Fruit fly (Drosophila melanogaster) whole organism, wandering third instar larva: ENCODE data around the gene sif.

Experiments used
- Abd-B ChIP-seq: fragments of >200 bp; optimal IDR thresholded peaks from 2 replicates; lab custom pipeline; 2017; ENCODE audit warnings: missing biosample characterization, missing genetic modification characterization
- CG32264 ChIP-seq: fragments of 200-800 bp; sonication (Bioruptor generic); optimal IDR thresholded peaks from 2 replicates; lab custom pipeline; 2016; ENCODE audit warnings: missing biosample characterization, missing genetic modification characterization
- CG9705 ChIP-seq: fragments of 200-800 bp; sonication (Bioruptor generic); optimal IDR thresholded peaks from 2 replicates; lab custom pipeline; 2018; ENCODE audit warnings: missing biosample characterization, mild to moderate bottlenecking, missing genetic modification characterization
- CrebA ChIP-seq: fragments of 200-800 bp; sonication (Bioruptor generic); optimal IDR thresholded peaks from 2 replicates; lab custom pipeline; 2016; ENCODE audit warnings: missing biosample characterization, mild to moderate bottlenecking, missing genetic modification characterization, borderline replicate concordance
- Dfd ChIP-seq: fragments of >200 bp; optimal IDR thresholded peaks from 2 replicates; lab custom pipeline; 2017; ENCODE audit warnings: missing biosample characterization, missing genetic modification characterization
- Dif ChIP-seq: fragments of 200-275, 200-300 bp; sonication (Bioruptor generic); optimal IDR thresholded peaks from 2 replicates; lab custom pipeline; 2018; ENCODE audit warnings: missing biosample characterization, missing genetic modification characterization; ENCODE audit not compliant: partially characterized antibody
- GATAd ChIP-seq: sonication (Bioruptor generic); optimal IDR thresholded peaks from 2 replicates; lab custom pipeline; 2016; ENCODE audit warnings: missing biosample characterization, missing genetic modification characterization
- HLH106 ChIP-seq: fragments of 200-800 bp; optimal IDR thresholded peaks from 3 replicates; lab custom pipeline; 2019; ENCODE audit warnings: missing biosample characterization, mild to moderate bottlenecking, missing genetic modification characterization, moderate library complexity
- Hnf4 ChIP-seq: fragments of 200-800 bp; sonication (Bioruptor generic); optimal IDR thresholded peaks from 2 replicates; lab custom pipeline; 2016; ENCODE audit warnings: missing biosample characterization, mild to moderate bottlenecking, missing genetic modification characterization
- Hr78 ChIP-seq: fragments of >200 bp; optimal IDR thresholded peaks from 2 replicates; lab custom pipeline; 2017; ENCODE audit warnings: missing biosample characterization, missing genetic modification characterization
- Hr83 ChIP-seq: fragments of 200-300 bp; sonication (Bioruptor generic); optimal IDR thresholded peaks from 2 replicates; lab custom pipeline; 2016; ENCODE audit warnings: missing biosample characterization, mild to moderate bottlenecking, missing genetic modification characterization, moderate library complexity; ENCODE audit not compliant: poor library complexity, severe bottlenecking
- Jra ChIP-seq: sonication (Bioruptor generic); optimal IDR thresholded peaks from 2 replicates; lab custom pipeline; 2016; ENCODE audit warnings: missing biosample characterization, missing genetic modification characterization
- Mio ChIP-seq: sonication (Bioruptor generic); optimal IDR thresholded peaks from 2 replicates; lab custom pipeline; 2016; ENCODE audit warnings: missing biosample characterization, missing genetic modification characterization
- Myc ChIP-seq: fragments of >200 bp; optimal IDR thresholded peaks from 2 replicates; lab custom pipeline; 2017
- N ChIP-seq: fragments of >200 bp; optimal IDR thresholded peaks from 2 replicates; lab custom pipeline; 2018; ENCODE audit warnings: missing biosample characterization, missing external identifiers, missing genetic modification characterization
- OdsH ChIP-seq: fragments of 200-800 bp; sonication (Bioruptor generic); optimal IDR thresholded peaks from 2 replicates; lab custom pipeline; 2016; ENCODE audit warnings: missing biosample characterization, mild to moderate bottlenecking, missing genetic modification characterization
- Rel ChIP-seq, 2 experiments: fragments of 200-800 bp; sonication (Bioruptor generic) in 1 of 2; optimal IDR thresholded peaks; 2 replicates in 1 of 2; 3 replicates in 1 of 2; lab custom pipeline; 2016 to 2019; ENCODE audit warnings: mild to moderate bottlenecking in 2 of 2, missing biosample characterization in 2 of 2, missing genetic modification characterization in 2 of 2, moderate library complexity in 1 of 2
- Sp1 ChIP-seq: fragments of 200-800 bp; sonication (Bioruptor generic); optimal IDR thresholded peaks from 3 replicates; lab custom pipeline; 2019; ENCODE audit warnings: missing biosample characterization, mild to moderate bottlenecking, missing genetic modification characterization, moderate library complexity
- Vsx2 ChIP-seq: fragments of 200-300, 225-300 bp; sonication (Bioruptor generic); optimal IDR thresholded peaks from 2 replicates; lab custom pipeline; 2018; ENCODE audit warnings: missing biosample characterization, missing genetic modification characterization; ENCODE audit not compliant: partially characterized antibody
- br ChIP-seq: fragments of 200-800 bp; sonication (Bioruptor generic); optimal IDR thresholded peaks from 2 replicates; lab custom pipeline; 2016; ENCODE audit warnings: missing biosample characterization, missing genetic modification characterization
- brk ChIP-seq: fragments of 200-800 bp; sonication (Bioruptor generic); optimal IDR thresholded peaks from 2 replicates; lab custom pipeline; 2016; ENCODE audit warnings: missing biosample characterization, mild to moderate bottlenecking, missing genetic modification characterization
- dl ChIP-seq, 2 experiments: fragments of 175-275, 200-275 bp in 1 of 2; fragments of 200-275 bp in 1 of 2; sonication (Bioruptor generic); optimal IDR thresholded peaks; lab custom pipeline; 2018; ENCODE audit warnings: mild to moderate bottlenecking in 2 of 2, missing biosample characterization in 2 of 2, missing genetic modification characterization in 2 of 2, moderate library complexity in 2 of 2; ENCODE audit not compliant: partially characterized antibody in 2 of 2, insufficient read depth in 1 of 2
- dmrt93B ChIP-seq: fragments of 200-800 bp; sonication (Bioruptor generic); optimal IDR thresholded peaks from 2 replicates; lab custom pipeline; 2018; ENCODE audit warnings: missing biosample characterization, mild to moderate bottlenecking, missing genetic modification characterization
- dsf ChIP-seq: sonication (Bioruptor generic); optimal IDR thresholded peaks from 2 replicates; lab custom pipeline; 2016; ENCODE audit warnings: missing biosample characterization, missing genetic modification characterization, borderline replicate concordance
- ey ChIP-seq: fragments of 200-800 bp; sonication (Bioruptor generic); optimal IDR thresholded peaks from 2 replicates; lab custom pipeline; 2016; ENCODE audit warnings: missing biosample characterization, missing genetic modification characterization
- foxo ChIP-seq, 2 experiments: fragments of 200-800 bp; sonication (Bioruptor generic); optimal IDR thresholded peaks; 2 replicates in 1 of 2; 3 replicates in 1 of 2; lab custom pipeline; 2016 to 2017; ENCODE audit warnings: missing biosample characterization in 2 of 2, missing genetic modification characterization in 2 of 2
- fru ChIP-seq: fragments of 200-800 bp; sonication (Bioruptor generic); optimal IDR thresholded peaks from 3 replicates; lab custom pipeline; 2016; ENCODE audit warnings: missing biosample characterization, mild to moderate bottlenecking, missing genetic modification characterization
- h ChIP-seq: fragments of 200-800 bp; sonication (Bioruptor generic); optimal IDR thresholded peaks from 3 replicates; lab custom pipeline; 2016; ENCODE audit warnings: missing biosample characterization, mild to moderate bottlenecking, missing genetic modification characterization
- jim ChIP-seq: fragments of 175-275, 200-325 bp; sonication (Bioruptor generic); optimal IDR thresholded peaks from 2 replicates; lab custom pipeline; 2016; ENCODE audit warnings: missing biosample characterization, mild to moderate bottlenecking, missing genetic modification characterization
- lola ChIP-seq: fragments of >200 bp; optimal IDR thresholded peaks from 2 replicates; lab custom pipeline; 2017; ENCODE audit warnings: missing biosample characterization, missing genetic modification characterization
- pan ChIP-seq: fragments of >200 bp; optimal IDR thresholded peaks from 2 replicates; lab custom pipeline; 2017
- psq ChIP-seq: fragments of 200-800 bp; sonication (Bioruptor generic); optimal IDR thresholded peaks from 3 replicates; lab custom pipeline; 2017; ENCODE audit warnings: missing biosample characterization, mild to moderate bottlenecking, missing genetic modification characterization, moderate library complexity
- rgr ChIP-seq: fragments of 200-800 bp; sonication (Bioruptor generic); optimal IDR thresholded peaks from 3 replicates; lab custom pipeline; 2016; ENCODE audit warnings: missing biosample characterization, mild to moderate bottlenecking, missing genetic modification characterization
- sage ChIP-seq: fragments of 200-800 bp; sonication (Bioruptor generic); optimal IDR thresholded peaks from 2 replicates; lab custom pipeline; 2016; ENCODE audit warnings: missing biosample characterization, mild to moderate bottlenecking, missing genetic modification characterization
- sv ChIP-seq: fragments of 200-800 bp; sonication (Bioruptor generic); optimal IDR thresholded peaks from 3 replicates; lab custom pipeline; 2016; ENCODE audit warnings: missing biosample characterization, missing genetic modification characterization
- tai ChIP-seq: sonication (Bioruptor generic); optimal IDR thresholded peaks from 2 replicates; lab custom pipeline; 2016; ENCODE audit warnings: missing biosample characterization, missing genetic modification characterization
- usp ChIP-seq: fragments of >200 bp; optimal IDR thresholded peaks from 2 replicates; lab custom pipeline; 2017; ENCODE audit warnings: missing biosample characterization, missing genetic modification characterization
- woc ChIP-seq: sonication (Bioruptor generic); optimal IDR thresholded peaks from 2 replicates; lab custom pipeline; 2016; ENCODE audit warnings: missing biosample characterization, mild to moderate bottlenecking, missing genetic modification characterization

Gene sif

dm6 chr3L:5631917-5632316 is 25.8 kb upstream of the sif start:
- TF ChIP-seq Dif (GFP tag; lab: Kevin White, UChicago) (no peak), CG9705 (GFP tag; lab: Kevin White, UChicago) (no peak), jim (GFP tag; lab: Kevin White, UChicago) (no peak), Dfd (GFP tag; lab: Kevin White, UChicago) (no peak), Myc (lab: Kevin White, UChicago) (no peak), psq (GFP tag; lab: Kevin White, UChicago) (no peak), N (no peak), fru (GFP tag; lab: Kevin White, UChicago) (no peak), dl (GFP tag; optimal IDR thresholded peaks at IDR 0.05; lab: Kevin White, UChicago; ENCODE audit: insufficient read depth in 1 of 2, partially characterized antibody in 2 of 2) (no peak), ey (no peak), lola (GFP tag; lab: Kevin White, UChicago) (no peak), OdsH (GFP tag; lab: Kevin White, UChicago) (no peak), Jra (no peak), foxo (GFP tag; optimal IDR thresholded peaks at IDR 0.05; lab: Kevin White, UChicago) (no peak)
- TF ChIP-seq, all 38 proteins: peak for 0

DNA sequence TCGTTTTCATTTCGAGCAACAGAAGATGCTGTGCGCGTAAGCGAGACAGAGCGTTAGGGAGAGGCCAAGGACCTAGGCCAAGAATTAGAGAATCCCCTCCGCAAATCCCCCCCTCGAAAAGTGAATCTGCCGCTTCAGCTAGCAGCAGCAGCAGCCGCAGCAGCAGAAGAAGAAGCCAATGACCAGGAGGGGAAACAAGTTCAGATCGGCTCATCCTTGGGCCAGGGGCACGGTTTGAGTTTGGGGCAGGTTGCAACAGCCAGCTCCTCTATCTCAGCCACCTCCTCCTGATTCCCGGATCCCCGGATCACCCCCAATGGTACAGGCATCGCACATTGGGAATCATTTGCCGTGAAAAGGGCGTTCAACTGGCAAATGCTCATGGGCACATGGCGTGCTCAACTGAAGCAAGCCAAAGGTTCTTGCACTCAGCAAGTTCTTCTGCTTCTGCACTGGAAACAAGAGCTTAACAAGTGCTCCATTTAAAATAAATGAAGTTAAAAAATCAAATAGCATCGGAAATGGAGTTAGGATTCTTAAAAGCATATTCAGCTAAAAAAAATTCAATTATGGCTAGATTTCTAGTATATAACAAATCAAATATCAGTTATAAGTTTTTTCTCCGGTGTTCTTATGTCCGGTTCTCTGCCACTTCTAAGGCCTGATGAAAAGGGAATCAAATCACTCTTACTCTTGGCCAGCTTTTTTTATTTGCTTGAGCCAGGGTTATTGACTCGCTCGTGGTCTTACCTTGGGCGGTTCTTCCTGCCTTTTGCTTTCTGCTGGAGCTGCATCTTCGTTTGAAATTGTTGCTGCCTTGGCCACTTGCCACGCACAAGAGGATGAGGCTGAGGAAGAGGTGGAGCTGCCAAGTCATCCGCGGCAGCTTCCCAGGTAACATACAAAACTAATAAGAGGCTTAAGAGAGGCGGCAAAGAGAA is 24.2 kb upstream of the sif start:
- TF ChIP-seq CG9705 (GFP tag; lab: Kevin White, UChicago) (peak; percentile 58), Dif (GFP tag; lab: Kevin White, UChicago) (no peak), psq (GFP tag; lab: Kevin White, UChicago) (no peak), CrebA (GFP tag; lab: Kevin White, UChicago) (peak; percentile 41), jim (GFP tag; lab: Kevin White, UChicago) (no peak), dsf (GFP tag; lab: Kevin White, UChicago) (no peak), HLH106 (tag; lab: Kevin White, UChicago) (peak; percentile 91), Sp1 (GFP tag; lab: Kevin White, UChicago) (peak; percentile 77), Hnf4 (peak; percentile 77), pan (no peak), usp (no peak), h (GFP tag; lab: Kevin White, UChicago) (peak; percentile 75), dl (GFP tag; optimal IDR thresholded peaks at IDR 0.05; lab: Kevin White, UChicago; ENCODE audit: insufficient read depth in 1 of 2, partially characterized antibody in 2 of 2) (no peak), lola (GFP tag; lab: Kevin White, UChicago) (no peak), Rel (GFP tag; optimal IDR thresholded peaks at IDR 0.05; lab: Kevin White, UChicago) (no peak), Rel (tag; optimal IDR thresholded peaks at IDR 0.05; lab: Kevin White, UChicago) (peak; percentile 41), brk (peak; percentile 17), br (GFP tag; lab: Kevin White, UChicago) (peak; percentile 87), foxo (GFP tag; optimal IDR thresholded peaks at IDR 0.05; lab: Kevin White, UChicago) (peak in 1 of 2 experiments; percentile 91), Dfd (GFP tag; lab: Kevin White, UChicago) (no peak), Jra (peak; percentile 71), GATAd (no peak), sage (peak; percentile 87), OdsH (GFP tag; lab: Kevin White, UChicago) (peak; percentile 72), tai (GFP tag; lab: Kevin White, UChicago) (peak; percentile 63), rgr (GFP tag; lab: Kevin White, UChicago) (peak; percentile 72), fru (GFP tag; lab: Kevin White, UChicago) (peak; percentile 91), Hr78 (no peak), sv (GFP tag; lab: Kevin White, UChicago) (no peak), Myc (lab: Kevin White, UChicago) (no peak), dmrt93B (GFP tag; lab: Kevin White, UChicago) (peak; percentile 68), woc (GFP tag; lab: Kevin White, UChicago) (peak; percentile 84), Vsx2 (no peak), ey (peak; percentile 77), CG32264 (GFP tag; lab: Kevin White, UChicago) (no peak), N (no peak), Abd-B (GFP tag; lab: Kevin White, UChicago) (no peak), Mio (GFP tag; lab: Kevin White, UChicago) (no peak), Hr83 (GFP tag; lab: Kevin White, UChicago) (peak; percentile 38)
